Fruit fly (Drosophila melanogaster) whole organism, embryonic: Measurements from ENCODE around the gene Tmep.

Source experiments
- CG10209 ChIP-seq: fragments of 200-800 bp; sonication (Bioruptor generic); optimal IDR thresholded peaks from 3 replicates; lab custom pipeline; 2017; ENCODE audit warnings: missing biosample characterization, mild to moderate bottlenecking, missing genetic modification characterization, missing genetic modification reagents
- CG10274 ChIP-seq: fragments of 200-800 bp; sonication (Bioruptor generic); optimal IDR thresholded peaks from 3 replicates; lab custom pipeline; 2017; ENCODE audit warnings: missing biosample characterization, mild to moderate bottlenecking, missing genetic modification characterization
- CG10321 ChIP-seq: fragments of 200-800 bp; sonication (Bioruptor generic); IDR thresholded peaks from 2 replicates; pipeline ENCODE4 v1.3.6; 2022; ENCODE audit warnings: missing biosample characterization, missing genetic modification characterization
- CG11560 ChIP-seq: fragments of 200-800 bp; sonication (Bioruptor generic); IDR thresholded peaks from 3 replicates; pipeline ENCODE4 v1.3.6; 2022; ENCODE audit warnings: missing biosample characterization, missing genetic modification characterization
- CG12769 ChIP-seq: fragments of 200-800 bp; sonication (Bioruptor generic); optimal IDR thresholded peaks from 2 replicates; lab custom pipeline; 2019; ENCODE audit warnings: missing biosample characterization, mild to moderate bottlenecking, missing genetic modification characterization, moderate library complexity
- CG14441 ChIP-seq: fragments of 200-800 bp; sonication (Bioruptor generic); IDR thresholded peaks from 2 replicates; pipeline ENCODE4 v1.3.6; 2022; ENCODE audit warnings: missing biosample characterization, missing genetic modification characterization
- CG15479 ChIP-seq: fragments of 200-800 bp; sonication (Bioruptor generic); optimal IDR thresholded peaks from 3 replicates; lab custom pipeline; 2019; ENCODE audit warnings: missing biosample characterization, mild to moderate bottlenecking, missing genetic modification characterization, moderate library complexity
- CG15514 ChIP-seq: fragments of 200-800 bp; sonication (Bioruptor generic); optimal IDR thresholded peaks from 3 replicates; lab custom pipeline; 2017; ENCODE audit warnings: missing biosample characterization, missing genetic modification characterization, mild to moderate bottlenecking, moderate library complexity, missing genetic modification reagents
- CG16815 ChIP-seq: fragments of 200-800 bp; sonication (Bioruptor generic); optimal IDR thresholded peaks from 3 replicates; lab custom pipeline; 2017; ENCODE audit warnings: missing biosample characterization, mild to moderate bottlenecking, missing genetic modification characterization
- CG17829 ChIP-seq: fragments of 200-800 bp; optimal IDR thresholded peaks from 2 replicates; lab custom pipeline; 2019; ENCODE audit warnings: missing biosample characterization, mild to moderate bottlenecking, missing genetic modification characterization, moderate library complexity
- CG2889 ChIP-seq: fragments of 200-800 bp; sonication (Bioruptor generic); IDR thresholded peaks from 3 replicates; pipeline ENCODE4 v1.3.6; 2022; ENCODE audit warnings: missing biosample characterization, missing genetic modification characterization
- CG33213 ChIP-seq: fragments of 200-800 bp; sonication (Bioruptor generic); optimal IDR thresholded peaks from 3 replicates; lab custom pipeline; 2016; ENCODE audit warnings: missing biosample characterization, missing genetic modification characterization
- CG3838 ChIP-seq: fragments of 200-800 bp; sonication (Bioruptor generic); optimal IDR thresholded peaks from 3 replicates; lab custom pipeline; 2016; ENCODE audit warnings: missing biosample characterization, missing genetic modification characterization
- CG3847 ChIP-seq: fragments of 200-800 bp; sonication (Bioruptor generic); IDR thresholded peaks from 2 replicates; pipeline ENCODE4 v1.3.6; 2022; ENCODE audit warnings: missing biosample characterization, missing genetic modification characterization
- CG3995 ChIP-seq: fragments of 200-800 bp; sonication (Bioruptor generic); optimal IDR thresholded peaks from 3 replicates; lab custom pipeline; 2016; ENCODE audit warnings: missing biosample characterization, missing genetic modification characterization
- CG4707 ChIP-seq: fragments of 200-800 bp; sonication (Bioruptor generic); optimal IDR thresholded peaks from 2 replicates; lab custom pipeline; 2018; ENCODE audit warnings: missing biosample characterization, mild to moderate bottlenecking, missing genetic modification characterization, moderate library complexity
- CG5953 ChIP-seq: fragments of 200-800 bp; sonication (Bioruptor generic); IDR thresholded peaks from 2 replicates; pipeline ENCODE4 v1.3.6; 2022; ENCODE audit warnings: missing biosample characterization, missing genetic modification characterization
- CG6813 ChIP-seq: fragments of 200-800 bp; sonication (Bioruptor generic); optimal IDR thresholded peaks from 2 replicates; lab custom pipeline; 2017; ENCODE audit warnings: missing biosample characterization, missing genetic modification characterization, mild to moderate bottlenecking, moderate library complexity, missing genetic modification reagents
- CG8290 ChIP-seq, 3 experiments: fragments of 200-800 bp; sonication (Bioruptor generic); optimal IDR thresholded peaks; 2 replicates each; lab custom pipeline; 2016 to 2019; ENCODE audit warnings: missing biosample characterization in 3 of 3, missing genetic modification characterization in 3 of 3, mild to moderate bottlenecking in 2 of 3, moderate library complexity in 1 of 3
- CG8765 ChIP-seq: fragments of 200-800 bp; sonication (Bioruptor generic); IDR thresholded peaks from 2 replicates; pipeline ENCODE4 v1.3.6; 2022; ENCODE audit warnings: missing biosample characterization, missing genetic modification characterization
- Dad ChIP-seq: fragments of 200-800 bp; sonication (Bioruptor generic); optimal IDR thresholded peaks from 3 replicates; lab custom pipeline; 2016; ENCODE audit warnings: missing biosample characterization, missing genetic modification characterization
- Dfd ChIP-seq, 2 experiments: fragments of >200 bp; optimal IDR thresholded peaks; 2 replicates each; lab custom pipeline; 2017; ENCODE audit warnings: missing biosample characterization in 2 of 2, missing genetic modification characterization in 2 of 2
- Fer3 ChIP-seq: fragments of 200-800 bp; sonication (Bioruptor generic); optimal IDR thresholded peaks from 2 replicates; lab custom pipeline; 2018; ENCODE audit warnings: missing biosample characterization, mild to moderate bottlenecking, missing genetic modification characterization, moderate library complexity
- Hey ChIP-seq: fragments of 200-800 bp; sonication (Bioruptor generic); optimal IDR thresholded peaks from 3 replicates; lab custom pipeline; 2018; ENCODE audit warnings: missing biosample characterization, mild to moderate bottlenecking, missing genetic modification characterization
- Max ChIP-seq: fragments of 200-800 bp; sonication (Bioruptor generic); optimal IDR thresholded peaks from 2 replicates; lab custom pipeline; 2016; ENCODE audit warnings: missing biosample characterization, mild to moderate bottlenecking, missing genetic modification characterization
- Med ChIP-seq: fragments of 200-800 bp; sonication (Bioruptor generic); peaks from one replicate; lab custom pipeline; 2016; ENCODE audit warnings: missing biosample characterization, missing genetic modification characterization, mild to moderate bottlenecking, inconsistent platforms, moderate library complexity
- Mes4 ChIP-seq: fragments of 200-800 bp; sonication (Bioruptor generic); optimal IDR thresholded peaks from 2 replicates; lab custom pipeline; 2016; ENCODE audit warnings: missing biosample characterization, missing genetic modification characterization
- NFAT ChIP-seq: fragments of 200-800 bp; sonication (Bioruptor generic); IDR thresholded peaks from 2 replicates; pipeline ENCODE4 v1.3.6; 2022; ENCODE audit warnings: missing biosample characterization, missing genetic modification characterization
- Sox102F ChIP-seq: fragments of 200-800 bp; sonication (Bioruptor generic); optimal IDR thresholded peaks from 2 replicates; lab custom pipeline; 2018; ENCODE audit warnings: missing biosample characterization, mild to moderate bottlenecking, missing genetic modification characterization, moderate library complexity
- TFAM ChIP-seq: fragments of 200-800 bp; sonication (Bioruptor generic); optimal IDR thresholded peaks from 2 replicates; lab custom pipeline; 2017; ENCODE audit warnings: missing biosample characterization, missing genetic modification characterization, inconsistent platforms
- Usf ChIP-seq: fragments of 200-800 bp; sonication (Bioruptor generic); optimal IDR thresholded peaks from 2 replicates; lab custom pipeline; 2017; ENCODE audit warnings: missing genotype, missing biosample characterization, missing genetic modification characterization
- Xbp1 ChIP-seq: fragments of 200-800 bp; sonication (Bioruptor generic); optimal IDR thresholded peaks from 3 replicates; lab custom pipeline; 2016; ENCODE audit warnings: missing biosample characterization, mild to moderate bottlenecking, missing genetic modification characterization
- Xrp1 ChIP-seq: fragments of 200-800 bp; sonication (Bioruptor generic); IDR thresholded peaks from 2 replicates; pipeline ENCODE4 v1.3.6; 2022; ENCODE audit warnings: missing biosample characterization, missing genetic modification characterization
- YL-1 ChIP-seq: fragments of 200-800 bp; sonication (Bioruptor generic); optimal IDR thresholded peaks from 3 replicates; lab custom pipeline; 2017; ENCODE audit warnings: missing biosample characterization, mild to moderate bottlenecking, missing genetic modification characterization
- az2 ChIP-seq: fragments of 200-800 bp; sonication (Bioruptor generic); optimal IDR thresholded peaks from 3 replicates; lab custom pipeline; 2016; ENCODE audit warnings: missing biosample characterization, missing genetic modification characterization
- bsh ChIP-seq, 2 experiments: fragments of 200-800 bp; sonication (Bioruptor generic); optimal IDR thresholded peaks; 2 replicates each; lab custom pipeline; 2017 to 2018; ENCODE audit warnings: mild to moderate bottlenecking in 2 of 2, missing biosample characterization in 2 of 2, missing genetic modification characterization in 2 of 2, moderate library complexity in 1 of 2
- eyg ChIP-seq: fragments of 200-800 bp; sonication (Bioruptor generic); optimal IDR thresholded peaks from 3 replicates; lab custom pipeline; 2016; ENCODE audit warnings: missing biosample characterization, missing genetic modification characterization
- fd3F ChIP-seq: fragments of 200-800 bp; sonication (Bioruptor generic); optimal IDR thresholded peaks from 2 replicates; lab custom pipeline; 2018; ENCODE audit warnings: missing biosample characterization, mild to moderate bottlenecking, missing genetic modification characterization, moderate library complexity
- fu2 ChIP-seq: fragments of 200-800 bp; sonication (Bioruptor generic); optimal IDR thresholded peaks from 2 replicates; lab custom pipeline; 2016; ENCODE audit warnings: missing biosample characterization, missing genetic modification characterization
- kah ChIP-seq: fragments of 200-800 bp; sonication (Bioruptor generic); optimal IDR thresholded peaks from 2 replicates; lab custom pipeline; 2018; ENCODE audit warnings: missing biosample characterization, mild to moderate bottlenecking, missing genetic modification characterization
- kni ChIP-seq: fragments of 200-800 bp; sonication (Bioruptor generic); optimal IDR thresholded peaks from 3 replicates; lab custom pipeline; 2017; ENCODE audit warnings: mild to moderate bottlenecking, missing biosample characterization, missing genetic modification reagents, missing genetic modification characterization
- knrl ChIP-seq: fragments of 200-800 bp; sonication (Bioruptor generic); IDR thresholded peaks from 3 replicates; pipeline ENCODE4 v1.3.6; 2022; ENCODE audit warnings: missing biosample characterization, missing genetic modification characterization; ENCODE audit not compliant: partially characterized antibody
- prd ChIP-seq, 3 experiments: fragments of >200 bp in 2 of 3; fragments of 200-800 bp in 1 of 3; sonication (Bioruptor generic) in 1 of 3; optimal IDR thresholded peaks in 2 of 3; IDR thresholded peaks in 1 of 3; 2 replicates in 2 of 3; 3 replicates in 1 of 3; pipeline versions ENCODE4 v1.3.6 to Lab custom; 2017 to 2022; ENCODE audit warnings: missing biosample characterization in 1 of 3, missing genetic modification characterization in 1 of 3
- stwl ChIP-seq: fragments of 200-800 bp; sonication (Bioruptor generic); optimal IDR thresholded peaks from 3 replicates; lab custom pipeline; 2018; ENCODE audit warnings: missing biosample characterization, mild to moderate bottlenecking, missing genetic modification characterization, moderate library complexity
- tin ChIP-seq: fragments of 200-800 bp; sonication (Bioruptor generic); optimal IDR thresholded peaks from 3 replicates; lab custom pipeline; 2016; ENCODE audit warnings: missing biosample characterization, missing genetic modification characterization
- wor ChIP-seq: fragments of 200-800 bp; sonication (Bioruptor generic); IDR thresholded peaks from 2 replicates; pipeline ENCODE4 v1.3.6; 2022; ENCODE audit warnings: missing biosample characterization, missing genetic modification characterization
- zen ChIP-seq: fragments of 200-800 bp; sonication (Bioruptor generic); optimal IDR thresholded peaks from 3 replicates; lab custom pipeline; 2018; ENCODE audit warnings: missing biosample characterization, mild to moderate bottlenecking, missing genetic modification characterization, moderate library complexity

The Tmep gene

dm6 chr3L:1536487-1537337, 32.3 kb upstream of the Tmep start, which contains the start of the genes CG12091 and pns (continued):
- TF ChIP-seq CG33213 (GFP tag; lab: Kevin White, UChicago) (peak; percentile 69), fu2 (peak; percentile 63), Xbp1 (GFP tag; lab: Kevin White, UChicago) (peak; percentile 71), CG12769 (tag; lab: Kevin White, UChicago) (no peak), CG8290 (GFP tag; optimal IDR thresholded peaks at IDR 0.05; lab: Kevin White, UChicago) (peak; percentile 68), CG8290 (tag; optimal IDR thresholded peaks at IDR 0.05; lab: Kevin White, UChicago) (peak in 1 of 2 experiments; percentile 53), kni (GFP tag; lab: Kevin White, UChicago) (peak; percentile 98), CG17829 (tag; lab: Kevin White, UChicago) (peak; percentile 81), fd3F (GFP tag; lab: Kevin White, UChicago) (peak; percentile 35), CG16815 (GFP tag; lab: Kevin White, UChicago) (peak; percentile 7), Xrp1 (GFP tag; lab: Robert Waterston, UW) (peak; percentile 61; the same call in 1 of the 2 replicates), Usf (GFP tag; lab: Kevin White, UChicago) (peak; percentile 15), Max (GFP tag; lab: Kevin White, UChicago) (peak; percentile 72), kah (GFP tag; lab: Kevin White, UChicago) (peak; percentile 4), CG5953 (GFP tag; lab: Robert Waterston, UW) (peak; percentile 74; the same call in 1 of the 2 replicates), TFAM (GFP tag; lab: Kevin White, UChicago) (no peak), tin (GFP tag; lab: Kevin White, UChicago) (peak; percentile 74), Mes4 (GFP tag; lab: Kevin White, UChicago) (peak; percentile 62), stwl (tag; lab: Kevin White, UChicago) (peak; percentile 67), wor (GFP tag; lab: Robert Waterston, UW) (peak; percentile 58), Med (GFP tag; lab: Kevin White, UChicago) (peak; percentile 96), zen (tag; lab: Kevin White, UChicago) (peak; percentile 72), Dad (GFP tag; lab: Kevin White, UChicago) (peak; percentile 67), Sox102F (GFP tag; lab: Kevin White, UChicago) (peak; percentile 68), knrl (GFP tag; lab: Robert Waterston, UW) (peak; percentile 81), CG15479 (no peak), CG10209 (GFP tag; lab: Kevin White, UChicago) (peak; percentile 61), CG14441 (GFP tag; lab: Robert Waterston, UW) (peak; percentile 71), CG3847 (GFP tag; lab: Robert Waterston, UW) (peak; percentile 73), CG10321 (peak; percentile 25; the same call in 1 of the 2 replicates), bsh (GFP tag; optimal IDR thresholded peaks at IDR 0.05; lab: Kevin White, UChicago) (peak in 1 of 2 experiments; percentile 56), Fer3 (tag; lab: Kevin White, UChicago) (peak; percentile 56), CG10274 (GFP tag; lab: Kevin White, UChicago) (no peak), CG15514 (GFP tag; lab: Kevin White, UChicago) (peak; percentile 100), az2 (GFP tag; lab: Kevin White, UChicago) (peak; percentile 62), YL-1 (GFP tag; lab: Kevin White, UChicago) (peak; percentile 82), CG3838 (GFP tag; lab: Kevin White, UChicago) (peak; percentile 48), NFAT (peak; percentile 54), CG3995 (GFP tag; lab: Kevin White, UChicago) (peak; percentile 64), CG8765 (GFP tag; lab: Robert Waterston, UW) (no peak; the same call in 1 of the 2 replicates), eyg (peak; percentile 49), CG11560 (tag; lab: Robert Waterston, UW) (0 out of 3 replicates have a peak, but pooled peaks have one; percentile 10), CG2889 (GFP tag; lab: Robert Waterston, UW) (peak; percentile 60; the same call in 2 of the 3 replicates), Dfd (GFP tag; optimal IDR thresholded peaks at IDR 0.05; lab: Kevin White, UChicago) (no peak), CG6813 (peak; percentile 31), Hey (tag; lab: Kevin White, UChicago) (no peak), prd (optimal IDR thresholded peaks at IDR 0.05; lab: Kevin White, UChicago) (no peak), prd (GFP tag; IDR thresholded peaks at IDR 0.05; lab: Robert Waterston, UW) (peak; percentile 68), CG4707 (GFP tag; lab: Kevin White, UChicago) (peak; percentile 38)
